Worm (Caenorhabditis elegans): Measurements from ENCODE around the gene M106.2.

Gene M106.2

ce11 chrII:10852880-10853279, 3.1 kb upstream of the M106.2 start:
- TF ChIP-seq pax-1 (tag; optimal IDR thresholded peaks at IDR 0.05) = no peak
- no peak for TF ChIP-seq T23F11.4 (GFP tag; optimal IDR thresholded peaks at IDR 0.05)
- TF ChIP-seq ttx-3 (tag; optimal IDR thresholded peaks at IDR 0.05) = no peak
- no peak for TF ChIP-seq ceh-14 (tag; optimal IDR thresholded peaks at IDR 0.05)
- no peak for TF ChIP-seq unc-55 (GFP tag; optimal IDR thresholded peaks at IDR 0.05)
- TF ChIP-seq pha-2 (tag; optimal IDR thresholded peaks at IDR 0.05) = no peak
- no peak for TF ChIP-seq ceh-34 (tag; optimal IDR thresholded peaks at IDR 0.05)
- no peak for TF ChIP-seq ceh-2 (tag; optimal IDR thresholded peaks at IDR 0.05)
- no peak for TF ChIP-seq ahr-1 (tag; optimal IDR thresholded peaks at IDR 0.05)
- TF ChIP-seq hlh-8 (tag; optimal IDR thresholded peaks at IDR 0.05) = no peak
- TF ChIP-seq dmd-4 (tag; optimal IDR thresholded peaks at IDR 0.05; ENCODE audit: borderline replicate concordance) = no peak
- no peak for TF ChIP-seq unc-86 (tag; optimal IDR thresholded peaks at IDR 0.05)
- TF ChIP-seq hlh-15 (tag; optimal IDR thresholded peaks at IDR 0.05) = no peak
- no peak for TF ChIP-seq npax-4 (tag; optimal IDR thresholded peaks at IDR 0.05)

ce11 chrII:10851110-10851509, 1.3 kb upstream of the M106.2 start:
- TF ChIP-seq hlh-8 (tag; optimal IDR thresholded peaks at IDR 0.05) (no peak), sox-4 (tag; optimal IDR thresholded peaks at IDR 0.05) (no peak), nfya-1 (tag; optimal IDR thresholded peaks at IDR 0.05) (peak; percentile 41), pha-2 (tag; optimal IDR thresholded peaks at IDR 0.05) (no peak), ref-2 (tag; optimal IDR thresholded peaks at IDR 0.05) (peak; percentile 31), pha-4 (tag; optimal IDR thresholded peaks at IDR 0.05) (no peak), pros-1 (tag; optimal IDR thresholded peaks at IDR 0.05) (no peak), eyg-1 (tag; optimal IDR thresholded peaks at IDR 0.05) (no peak), unc-86 (tag; optimal IDR thresholded peaks at IDR 0.05) (no peak), pag-3 (tag; optimal IDR thresholded peaks at IDR 0.05; ENCODE audit: borderline replicate concordance) (no peak), ama-1 (optimal IDR thresholded peaks at IDR 0.05) (no peak), ceh-30 (tag; optimal IDR thresholded peaks at IDR 0.05) (no peak), K09A11.1 (tag; optimal IDR thresholded peaks at IDR 0.05; ENCODE audit: insufficient read depth) (no peak), Y22D7AL.16 (tag; optimal IDR thresholded peaks at IDR 0.05) (no peak), mec-3 (tag; optimal IDR thresholded peaks at IDR 0.05; ENCODE audit: borderline replicate concordance) (no peak), elt-4 (tag; optimal IDR thresholded peaks at IDR 0.05) (no peak), odd-2 (tag; optimal IDR thresholded peaks at IDR 0.05) (no peak), ceh-2 (tag; optimal IDR thresholded peaks at IDR 0.05) (no peak), nhr-232 (tag; optimal IDR thresholded peaks at IDR 0.05) (no peak), tbx-2 (tag; optimal IDR thresholded peaks at IDR 0.05) (no peak), ceh-14 (tag; optimal IDR thresholded peaks at IDR 0.05) (no peak), C08G9.2 (tag; optimal IDR thresholded peaks at IDR 0.05) (no peak), ceh-19 (GFP tag; optimal IDR thresholded peaks at IDR 0.05) (no peak), ceh-18 (tag; optimal IDR thresholded peaks at IDR 0.05) (peak; percentile 54), unc-55 (GFP tag; optimal IDR thresholded peaks at IDR 0.05) (peak; percentile 100), T23F11.4 (GFP tag; optimal IDR thresholded peaks at IDR 0.05) (no peak), che-1 (tag; optimal IDR thresholded peaks at IDR 0.05) (no peak), hlh-30 (tag; optimal IDR thresholded peaks at IDR 0.05; ENCODE audit: insufficient read depth) (peak; percentile 68), ttx-3 (tag; optimal IDR thresholded peaks at IDR 0.05) (no peak), ceh-24 (tag; optimal IDR thresholded peaks at IDR 0.05) (no peak), ceh-31 (tag; optimal IDR thresholded peaks at IDR 0.05) (no peak), nhr-11 (tag; optimal IDR thresholded peaks at IDR 0.05) (no peak), C38D4.7 (GFP tag; optimal IDR thresholded peaks at IDR 0.05) (no peak), ztf-16 (tag; optimal IDR thresholded peaks at IDR 0.05) (no peak), fax-1 (tag; optimal IDR thresholded peaks at IDR 0.05) (no peak), dmd-4 (tag; optimal IDR thresholded peaks at IDR 0.05; ENCODE audit: borderline replicate concordance) (no peak), sdc-2 (tag; optimal IDR thresholded peaks at IDR 0.05) (no peak)
